Worm (Caenorhabditis elegans) whole organism, L3 larva: ENCODE results near the gene F55G11.7.

Source experiments
- R02D3.7 ChIP-seq: fragments of 150-350 bp; optimal IDR thresholded peaks from 2 replicates; lab custom pipeline; 2014; ENCODE audit warnings: missing biosample characterization, missing genetic modification characterization
- ZK546.5 ChIP-seq: sonication (generic microtip); optimal IDR thresholded peaks from 2 replicates; lab custom pipeline; 2017; ENCODE audit warnings: missing biosample characterization, missing genetic modification characterization
- ama-1 ChIP-seq: fragments of 150-350 bp; optimal IDR thresholded peaks from 2 replicates; lab custom pipeline; 2018
- ceh-16 ChIP-seq: sonication (generic microtip); optimal IDR thresholded peaks from 2 replicates; lab custom pipeline; 2017; ENCODE audit warnings: missing biosample characterization, missing genetic modification characterization
- ceh-82 ChIP-seq: fragments of 150-350 bp; optimal IDR thresholded peaks from 2 replicates; lab custom pipeline; 2014; ENCODE audit warnings: missing biosample characterization, missing genetic modification characterization
- ceh-9 ChIP-seq: sonication (generic microtip); optimal IDR thresholded peaks from 2 replicates; lab custom pipeline; 2018; ENCODE audit warnings: missing biosample characterization, missing genetic modification characterization
- egl-27 ChIP-seq: sonication (generic microtip); optimal IDR thresholded peaks from 4 replicates; lab custom pipeline; 2017; ENCODE audit warnings: missing biosample characterization, missing genetic modification reagents, missing genetic modification characterization
- egl-5 ChIP-seq: fragments of 150-350 bp; optimal IDR thresholded peaks from 2 replicates; lab custom pipeline; 2017; ENCODE audit warnings: missing biosample characterization, missing genetic modification reagents, missing genetic modification characterization, inconsistent platforms
- elt-1 ChIP-seq: fragments of 150-350 bp; optimal IDR thresholded peaks from 2 replicates; lab custom pipeline; 2014; ENCODE audit warnings: missing biosample characterization, missing genetic modification characterization
- elt-2 ChIP-seq: sonication (generic microtip); optimal IDR thresholded peaks from 2 replicates; lab custom pipeline; 2016; ENCODE audit warnings: missing genetic modification reagents, mild to moderate bottlenecking, missing genetic modification characterization, missing compliant biosample characterization
- elt-3 ChIP-seq, 3 experiments: fragments of 150-350 bp in 1 of 3; sonication (generic microtip) in 2 of 3; optimal IDR thresholded peaks; 2 replicates in 2 of 3; 4 replicates in 1 of 3; lab custom pipeline; 2014 to 2017; ENCODE audit warnings: missing biosample characterization in 3 of 3, missing genetic modification characterization in 3 of 3
- eor-1 ChIP-seq, 2 experiments: fragments of 150-350 bp; optimal IDR thresholded peaks; 2 replicates each; lab custom pipeline; 2014 to 2018; ENCODE audit warnings: missing biosample characterization in 2 of 2, missing genetic modification characterization in 2 of 2
- fkh-10 ChIP-seq: sonication (generic microtip); optimal IDR thresholded peaks from 2 replicates; lab custom pipeline; 2017; ENCODE audit warnings: missing biosample characterization, missing genetic modification reagents, missing genetic modification characterization
- fkh-2 ChIP-seq: fragments of 150-350 bp; optimal IDR thresholded peaks from 2 replicates; lab custom pipeline; 2014; ENCODE audit warnings: missing biosample characterization, missing genetic modification reagents, missing genetic modification characterization
- hmg-11 ChIP-seq: sonication (generic microtip); optimal IDR thresholded peaks from 2 replicates; lab custom pipeline; 2016; ENCODE audit warnings: missing genetic modification characterization, missing compliant biosample characterization
- jun-1 ChIP-seq: fragments of 150-350 bp; optimal IDR thresholded peaks from 2 replicates; lab custom pipeline; 2014; ENCODE audit warnings: missing biosample characterization, missing genetic modification reagents, missing genetic modification characterization
- lin-39 ChIP-seq: fragments of 150-350 bp; optimal IDR thresholded peaks from 2 replicates; lab custom pipeline; 2018; ENCODE audit warnings: missing biosample characterization, missing genetic modification reagents, missing genetic modification characterization
- lsy-12 ChIP-seq: sonication (generic microtip); optimal IDR thresholded peaks from 2 replicates; lab custom pipeline; 2016; ENCODE audit warnings: mild to moderate bottlenecking, missing genetic modification characterization, missing compliant biosample characterization
- nfya-1 ChIP-seq: sonication (generic microtip); optimal IDR thresholded peaks from 2 replicates; lab custom pipeline; 2017; ENCODE audit warnings: missing genetic modification characterization, mild to moderate bottlenecking, missing compliant biosample characterization, antibody characterized with exemption, moderate library complexity; ENCODE audit not compliant: insufficient read depth
- nhr-12 ChIP-seq: fragments of 150-350 bp; optimal IDR thresholded peaks from 2 replicates; lab custom pipeline; 2014; ENCODE audit warnings: missing biosample characterization, missing genetic modification characterization
- nhr-23 ChIP-seq: fragments of 150-350 bp; optimal IDR thresholded peaks from 2 replicates; lab custom pipeline; 2014; ENCODE audit warnings: missing biosample characterization, missing genetic modification reagents, missing genetic modification characterization
- nhr-28 ChIP-seq: fragments of 150-350 bp; optimal IDR thresholded peaks from 2 replicates; lab custom pipeline; 2014; ENCODE audit warnings: missing biosample characterization, missing genetic modification characterization
- nhr-76 ChIP-seq: fragments of 150-350 bp; sonication (generic microtip); optimal IDR thresholded peaks from 5 replicates; lab custom pipeline; 2014; ENCODE audit warnings: missing biosample characterization, missing genetic modification characterization
- nhr-77 ChIP-seq: fragments of 150-350 bp; optimal IDR thresholded peaks from 2 replicates; lab custom pipeline; 2014; ENCODE audit warnings: missing biosample characterization, missing genetic modification characterization
- pha-4 ChIP-seq: fragments of 150-350 bp; optimal IDR thresholded peaks from 2 replicates; lab custom pipeline; 2014; ENCODE audit warnings: missing biosample characterization, missing genetic modification reagents, missing genetic modification characterization
- pqm-1 ChIP-seq: fragments of 150-350 bp; optimal IDR thresholded peaks from 2 replicates; lab custom pipeline; 2017; ENCODE audit warnings: missing biosample characterization, missing genetic modification characterization, inconsistent platforms
- skn-1 ChIP-seq: fragments of 150-350 bp; optimal IDR thresholded peaks from 2 replicates; lab custom pipeline; 2014; ENCODE audit warnings: missing biosample characterization, missing genetic modification characterization
- snpc-4 ChIP-seq: fragments of 150-350 bp; optimal IDR thresholded peaks from 2 replicates; lab custom pipeline; 2014; ENCODE audit warnings: missing biosample characterization, missing genetic modification characterization
- tbx-2 ChIP-seq: sonication (generic microtip); optimal IDR thresholded peaks from 2 replicates; lab custom pipeline; 2016; ENCODE audit warnings: mild to moderate bottlenecking, missing genetic modification characterization, missing compliant biosample characterization
- unc-39 ChIP-seq: sonication (generic microtip); optimal IDR thresholded peaks from 4 replicates; lab custom pipeline; 2017; ENCODE audit warnings: missing biosample characterization, missing genetic modification characterization
- zag-1 ChIP-seq: fragments of 150-350 bp; optimal IDR thresholded peaks from 2 replicates; lab custom pipeline; 2014; ENCODE audit warnings: missing biosample characterization, missing genetic modification characterization
- ztf-11 ChIP-seq: fragments of 150-350 bp; optimal IDR thresholded peaks from 2 replicates; lab custom pipeline; 2014; ENCODE audit warnings: missing biosample characterization, missing genetic modification characterization

The F55G11.7 gene

DNA sequence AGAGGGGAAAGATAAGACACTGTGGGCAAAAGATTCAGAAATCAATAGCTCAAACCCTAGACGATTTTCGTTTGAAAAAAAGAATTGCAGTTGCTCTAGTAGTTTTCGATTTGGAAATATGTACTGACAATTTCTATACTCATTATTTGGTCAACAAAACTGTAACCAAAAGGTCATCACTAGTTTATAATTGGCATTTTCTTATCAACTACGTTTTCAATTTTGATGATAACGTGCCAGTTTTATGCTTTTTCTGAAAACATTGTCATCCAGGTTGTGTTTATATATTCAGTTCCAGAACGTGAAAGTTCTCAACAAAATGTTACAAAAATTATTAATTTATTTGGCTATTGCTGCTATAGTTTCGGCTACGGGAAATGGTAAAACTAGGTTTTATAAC, 2.3 kb downstream of the F55G11.7 start, which contains the start of gene F55G11.8:
Gene F55G11.8 (plus strand): TSS at position 245 of the 400 bp plus-strand sequence.
- TF ChIP-seq nfya-1 (tag; lab: Kevin White, UChicago) (no peak), fkh-10 (GFP tag; lab: Kevin White, UChicago) (no peak), skn-1 (tag; lab: Kevin White, UChicago) (peak; percentile 2), ceh-9 (no peak), elt-2 (peak; percentile 78), snpc-4 (tag; lab: Kevin White, UChicago) (no peak), ZK546.5 (no peak), ama-1 (lab: Kevin White, UChicago) (no peak), zag-1 (tag; lab: Kevin White, UChicago) (no peak), ceh-16 (no peak), jun-1 (tag; lab: Kevin White, UChicago) (no peak), nhr-77 (tag; lab: Kevin White, UChicago) (no peak), fkh-2 (tag; lab: Kevin White, UChicago) (no peak), nhr-28 (no peak), lin-39 (tag; lab: Kevin White, UChicago) (no peak), lsy-12 (tag; lab: Kevin White, UChicago) (no peak), pqm-1 (tag; lab: Kevin White, UChicago) (peak; percentile 20), egl-5 (no peak), unc-39 (tag; lab: Kevin White, UChicago) (no peak), pha-4 (tag; lab: Kevin White, UChicago) (no peak), nhr-23 (tag; lab: Kevin White, UChicago) (no peak), eor-1 (tag; optimal IDR thresholded peaks at IDR 0.05; lab: Kevin White, UChicago) (no peak)

DNA sequence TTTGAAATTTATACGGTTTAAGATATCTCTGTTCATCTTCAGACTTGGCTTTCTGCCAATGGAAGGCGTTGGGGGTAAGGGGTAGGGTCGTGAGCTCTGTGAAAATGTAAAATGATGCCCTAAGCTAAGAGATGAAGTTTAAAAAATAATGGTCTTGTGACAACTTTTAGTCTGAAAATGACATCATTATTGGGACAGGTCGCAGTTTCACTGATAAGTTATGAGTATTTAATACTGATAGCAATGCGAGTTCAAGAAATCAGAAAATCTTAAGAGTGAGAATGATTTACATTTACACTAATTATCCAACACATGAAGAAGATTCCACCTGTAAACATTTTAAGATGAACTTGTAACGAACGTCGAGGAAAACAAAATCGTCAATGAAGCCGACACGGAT, 4.4 kb downstream of the F55G11.7 start:
- peak; percentile 76 for TF ChIP-seq pqm-1 (tag; lab: Kevin White, UChicago)
- TF ChIP-seq nhr-76 (tag; lab: Kevin White, UChicago), result no peak
- peak; percentile 64 for TF ChIP-seq elt-2
- TF ChIP-seq, all 47 proteins: peak for 2

DNA sequence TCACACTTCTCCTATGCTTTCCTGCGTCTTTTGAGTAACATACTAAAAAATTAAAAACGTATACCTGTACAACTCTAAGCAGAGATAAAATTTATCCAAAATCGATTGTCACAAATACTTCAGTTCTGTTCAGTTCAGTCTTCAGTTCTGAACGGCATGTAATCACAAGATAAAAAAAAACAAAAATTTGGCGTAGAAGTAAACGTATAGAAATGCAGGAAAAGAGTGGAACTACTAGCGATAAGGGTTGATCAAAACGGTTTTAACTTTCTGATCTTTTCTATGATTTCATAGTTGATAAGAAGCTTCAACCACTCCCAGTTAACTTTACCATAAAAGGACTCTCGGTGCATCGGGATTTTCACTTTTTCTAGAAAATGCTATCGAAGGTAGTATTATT, 4.8 kb downstream of the F55G11.7 start, which contains the start of gene dod-22:
Gene dod-22 (plus strand): TSS at position 301 of the 400 bp plus-strand sequence.
- TF ChIP-seq egl-5 (no peak), ZK546.5 (no peak), unc-39 (tag; lab: Kevin White, UChicago) (no peak), snpc-4 (tag; lab: Kevin White, UChicago) (no peak), hmg-11 (tag; lab: Kevin White, UChicago) (no peak), nhr-77 (tag; lab: Kevin White, UChicago) (no peak), pha-4 (tag; lab: Kevin White, UChicago) (no peak), ceh-9 (no peak), elt-1 (no peak), ceh-82 (no peak), nfya-1 (tag; lab: Kevin White, UChicago) (no peak), lin-39 (tag; lab: Kevin White, UChicago) (no peak), fkh-2 (tag; lab: Kevin White, UChicago) (no peak)

DNA sequence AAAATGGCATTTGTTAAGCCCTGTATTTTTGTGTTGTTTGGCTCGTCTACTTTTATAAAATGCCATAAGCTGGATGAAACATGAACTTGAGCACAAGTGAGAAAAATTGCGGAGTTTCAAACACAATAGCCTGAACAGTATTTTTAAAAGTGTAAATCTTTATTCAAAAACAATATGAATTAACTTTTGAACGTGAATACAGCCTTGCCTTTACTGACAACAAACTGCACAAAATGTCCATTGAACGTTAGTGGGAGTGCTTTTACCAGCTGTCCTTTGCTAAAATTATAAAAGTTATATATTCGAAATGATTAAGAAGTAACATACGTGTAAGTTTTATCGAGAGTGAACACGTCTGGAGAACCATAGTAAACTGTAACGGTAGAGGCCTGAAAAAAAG, 7.1 kb downstream of the F55G11.7 start:
- no peak for TF ChIP-seq elt-1
- TF ChIP-seq nhr-77 (tag; lab: Kevin White, UChicago), result no peak
- no peak for TF ChIP-seq ztf-11 (tag; lab: Kevin White, UChicago)
- no peak for TF ChIP-seq ceh-16
- no peak for TF ChIP-seq nhr-23 (tag; lab: Kevin White, UChicago)
- no peak for TF ChIP-seq elt-3 (tag; optimal IDR thresholded peaks at IDR 0.05; lab: Kevin White, UChicago)

DNA sequence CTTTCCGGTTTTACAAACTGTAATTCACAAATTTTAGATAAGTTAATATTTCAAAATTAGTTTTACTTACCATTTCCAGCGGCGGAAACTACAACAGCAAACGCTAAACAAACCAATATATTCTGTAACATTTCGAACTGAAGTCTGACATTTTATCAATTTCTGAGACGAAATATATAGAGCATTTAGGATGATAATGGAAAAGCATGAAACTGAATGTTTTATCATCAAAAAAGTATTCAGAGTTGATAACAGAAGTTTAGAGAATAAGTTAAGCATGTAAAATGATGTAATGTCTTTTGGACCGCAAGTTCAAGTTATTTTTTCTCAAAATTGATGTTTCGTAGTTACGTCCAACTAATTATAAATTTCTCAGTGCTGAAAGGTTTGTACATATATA, 8.9 kb downstream of the F55G11.7 start, which contains the start of gene F55G11.2:
Gene F55G11.2 (minus strand): TSS at position 149 of the 400 bp plus-strand sequence.
- no peak for TF ChIP-seq fkh-2 (tag; lab: Kevin White, UChicago)
- no peak for TF ChIP-seq nhr-12 (tag; lab: Kevin White, UChicago)
- TF ChIP-seq tbx-2 (tag; lab: Kevin White, UChicago), result no peak
- TF ChIP-seq R02D3.7, result no peak
- TF ChIP-seq elt-2, result peak; percentile 76
- TF ChIP-seq egl-27 (tag; lab: Kevin White, UChicago), result no peak
